Worm (Caenorhabditis elegans) whole organism, L3 larva: ENCODE measurements around the gene C38C6.3.

Experiments used
- R02D3.7 ChIP-seq: fragments of 150-350 bp; optimal IDR thresholded peaks from 2 replicates; lab custom pipeline; 2014; ENCODE audit warnings: missing biosample characterization, missing genetic modification characterization
- ama-1 ChIP-seq: fragments of 150-350 bp; optimal IDR thresholded peaks from 2 replicates; lab custom pipeline; 2018
- ceh-16 ChIP-seq: sonication (generic microtip); optimal IDR thresholded peaks from 2 replicates; lab custom pipeline; 2017; ENCODE audit warnings: missing biosample characterization, missing genetic modification characterization
- ceh-28 ChIP-seq: fragments of 150-350 bp; optimal IDR thresholded peaks from 2 replicates; lab custom pipeline; 2014; ENCODE audit warnings: missing biosample characterization, missing genetic modification reagents, missing genetic modification characterization
- ceh-82 ChIP-seq: fragments of 150-350 bp; optimal IDR thresholded peaks from 2 replicates; lab custom pipeline; 2014; ENCODE audit warnings: missing biosample characterization, missing genetic modification characterization
- daf-12 ChIP-seq: fragments of 150-350 bp; optimal IDR thresholded peaks from 2 replicates; lab custom pipeline; 2014; ENCODE audit warnings: missing biosample characterization, missing genetic modification reagents, missing genetic modification characterization
- egl-27 ChIP-seq: sonication (generic microtip); optimal IDR thresholded peaks from 4 replicates; lab custom pipeline; 2017; ENCODE audit warnings: missing biosample characterization, missing genetic modification reagents, missing genetic modification characterization
- egl-5 ChIP-seq: fragments of 150-350 bp; optimal IDR thresholded peaks from 2 replicates; lab custom pipeline; 2017; ENCODE audit warnings: missing biosample characterization, missing genetic modification reagents, missing genetic modification characterization, inconsistent platforms
- elt-2 ChIP-seq: sonication (generic microtip); optimal IDR thresholded peaks from 2 replicates; lab custom pipeline; 2016; ENCODE audit warnings: missing genetic modification reagents, mild to moderate bottlenecking, missing genetic modification characterization, missing compliant biosample characterization
- elt-3 ChIP-seq, 3 experiments: fragments of 150-350 bp in 1 of 3; sonication (generic microtip) in 2 of 3; optimal IDR thresholded peaks; 2 replicates in 2 of 3; 4 replicates in 1 of 3; lab custom pipeline; 2014 to 2017; ENCODE audit warnings: missing biosample characterization in 3 of 3, missing genetic modification characterization in 3 of 3
- eor-1 ChIP-seq, 2 experiments: fragments of 150-350 bp; optimal IDR thresholded peaks; 2 replicates each; lab custom pipeline; 2014 to 2018; ENCODE audit warnings: missing biosample characterization in 2 of 2, missing genetic modification characterization in 2 of 2
- fkh-10 ChIP-seq: sonication (generic microtip); optimal IDR thresholded peaks from 2 replicates; lab custom pipeline; 2017; ENCODE audit warnings: missing biosample characterization, missing genetic modification reagents, missing genetic modification characterization
- fkh-2 ChIP-seq: fragments of 150-350 bp; optimal IDR thresholded peaks from 2 replicates; lab custom pipeline; 2014; ENCODE audit warnings: missing biosample characterization, missing genetic modification reagents, missing genetic modification characterization
- fos-1 ChIP-seq: fragments of 150-350 bp; optimal IDR thresholded peaks from 2 replicates; lab custom pipeline; 2014; ENCODE audit warnings: missing biosample characterization, missing genetic modification characterization
- jun-1 ChIP-seq: fragments of 150-350 bp; optimal IDR thresholded peaks from 2 replicates; lab custom pipeline; 2014; ENCODE audit warnings: missing biosample characterization, missing genetic modification reagents, missing genetic modification characterization
- lin-15B ChIP-seq: fragments of 150-350 bp; optimal IDR thresholded peaks from 2 replicates; lab custom pipeline; 2014; ENCODE audit warnings: missing biosample characterization, missing genetic modification characterization
- lsy-12 ChIP-seq: sonication (generic microtip); optimal IDR thresholded peaks from 2 replicates; lab custom pipeline; 2016; ENCODE audit warnings: mild to moderate bottlenecking, missing genetic modification characterization, missing compliant biosample characterization
- mdl-1 ChIP-seq: fragments of 150-350 bp; optimal IDR thresholded peaks from 2 replicates; lab custom pipeline; 2014; ENCODE audit warnings: missing biosample characterization, missing genetic modification characterization
- mml-1 ChIP-seq: fragments of 150-350 bp; sonication (generic microtip); optimal IDR thresholded peaks from 3 replicates; lab custom pipeline; 2014; ENCODE audit warnings: missing biosample characterization, missing genetic modification characterization
- nfya-1 ChIP-seq: sonication (generic microtip); optimal IDR thresholded peaks from 2 replicates; lab custom pipeline; 2017; ENCODE audit warnings: missing genetic modification characterization, mild to moderate bottlenecking, missing compliant biosample characterization, antibody characterized with exemption, moderate library complexity; ENCODE audit not compliant: insufficient read depth
- nhr-11 ChIP-seq: fragments of 150-350 bp; optimal IDR thresholded peaks from 2 replicates; lab custom pipeline; 2014; ENCODE audit warnings: missing biosample characterization, missing genetic modification characterization
- nhr-23 ChIP-seq: fragments of 150-350 bp; optimal IDR thresholded peaks from 2 replicates; lab custom pipeline; 2014; ENCODE audit warnings: missing biosample characterization, missing genetic modification reagents, missing genetic modification characterization
- nhr-25 ChIP-seq: sonication (generic microtip); optimal IDR thresholded peaks from 2 replicates; lab custom pipeline; 2017; ENCODE audit warnings: missing biosample characterization, missing genetic modification characterization
- nhr-28 ChIP-seq: fragments of 150-350 bp; optimal IDR thresholded peaks from 2 replicates; lab custom pipeline; 2014; ENCODE audit warnings: missing biosample characterization, missing genetic modification characterization
- nhr-43 ChIP-seq: sonication (generic microtip); optimal IDR thresholded peaks from 2 replicates; lab custom pipeline; 2016; ENCODE audit warnings: mild to moderate bottlenecking, missing genetic modification characterization, missing compliant biosample characterization; ENCODE audit not compliant: poor library complexity, severe bottlenecking
- nhr-77 ChIP-seq: fragments of 150-350 bp; optimal IDR thresholded peaks from 2 replicates; lab custom pipeline; 2014; ENCODE audit warnings: missing biosample characterization, missing genetic modification characterization
- sea-2 ChIP-seq: fragments of 150-350 bp; sonication (generic microtip); optimal IDR thresholded peaks from 4 replicates; lab custom pipeline; 2014; ENCODE audit warnings: missing biosample characterization, missing genetic modification reagents, missing genetic modification characterization
- skn-1 ChIP-seq: fragments of 150-350 bp; optimal IDR thresholded peaks from 2 replicates; lab custom pipeline; 2014; ENCODE audit warnings: missing biosample characterization, missing genetic modification characterization
- snpc-4 ChIP-seq: fragments of 150-350 bp; optimal IDR thresholded peaks from 2 replicates; lab custom pipeline; 2014; ENCODE audit warnings: missing biosample characterization, missing genetic modification characterization
- unc-39 ChIP-seq: sonication (generic microtip); optimal IDR thresholded peaks from 4 replicates; lab custom pipeline; 2017; ENCODE audit warnings: missing biosample characterization, missing genetic modification characterization
- unc-62 ChIP-seq: fragments of 150-350 bp; sonication (generic microtip); optimal IDR thresholded peaks from 4 replicates; lab custom pipeline; 2014; ENCODE audit warnings: missing biosample characterization, missing genetic modification reagents, missing genetic modification characterization
- zag-1 ChIP-seq: fragments of 150-350 bp; optimal IDR thresholded peaks from 2 replicates; lab custom pipeline; 2014; ENCODE audit warnings: missing biosample characterization, missing genetic modification characterization
- ztf-11 ChIP-seq: fragments of 150-350 bp; optimal IDR thresholded peaks from 2 replicates; lab custom pipeline; 2014; ENCODE audit warnings: missing biosample characterization, missing genetic modification characterization
- ztf-4 ChIP-seq: fragments of 150-350 bp; optimal IDR thresholded peaks from 2 replicates; lab custom pipeline; 2014; ENCODE audit warnings: missing biosample characterization, missing genetic modification characterization

C38C6.3 gene

ce11 chrII:14645290-14645689, 12.4 kb downstream of the C38C6.3 start (continued):
- no peak for TF ChIP-seq R02D3.7 (tag; lab: Kevin White, UChicago)
- TF ChIP-seq, all 47 proteins: peak for 9

ce11 chrII:14647550-14647949, 14.6 kb downstream of the C38C6.3 start:
- TF ChIP-seq ceh-82 (tag; lab: Kevin White, UChicago) (no peak), egl-5 (tag; lab: Kevin White, UChicago) (no peak), elt-3 (tag; optimal IDR thresholded peaks at IDR 0.05; lab: Kevin White, UChicago) (no peak), lin-15B (tag; lab: Kevin White, UChicago) (no peak), sea-2 (GFP tag; lab: Kevin White, UChicago) (no peak), jun-1 (tag; lab: Kevin White, UChicago) (no peak), nfya-1 (no peak), ceh-16 (tag; lab: Kevin White, UChicago) (no peak), ama-1 (lab: Kevin White, UChicago) (no peak), eor-1 (tag; optimal IDR thresholded peaks at IDR 0.05; lab: Kevin White, UChicago) (no peak), egl-27 (tag; lab: Kevin White, UChicago) (no peak), nhr-25 (tag; lab: Kevin White, UChicago) (no peak), fos-1 (no peak), nhr-43 (tag; lab: Kevin White, UChicago) (no peak), ztf-4 (no peak), mdl-1 (tag; lab: Kevin White, UChicago) (no peak), nhr-28 (no peak), nhr-23 (tag; lab: Kevin White, UChicago) (no peak)

ce11 chrII:14664647-14665518, 32.0 kb downstream of the C38C6.3 start:
- TF ChIP-seq skn-1 = no peak
- no peak for TF ChIP-seq snpc-4 (tag; lab: Kevin White, UChicago)
- peak; percentile 35 for TF ChIP-seq nhr-43 (tag; lab: Kevin White, UChicago)
- TF ChIP-seq ztf-4 = no peak
- TF ChIP-seq zag-1 (tag; lab: Kevin White, UChicago) = no peak
- no peak for TF ChIP-seq elt-2 (tag; lab: Kevin White, UChicago)
- no peak for TF ChIP-seq ceh-28
- no peak for TF ChIP-seq lin-15B (tag; lab: Kevin White, UChicago)
- TF ChIP-seq nhr-77 = no peak
- peak in 1 of 3 experiments; percentile 66 for TF ChIP-seq elt-3 (tag; optimal IDR thresholded peaks at IDR 0.05; lab: Kevin White, UChicago)
- no peak for TF ChIP-seq mdl-1 (tag; lab: Kevin White, UChicago)
- TF ChIP-seq egl-5 (tag; lab: Kevin White, UChicago) = peak; percentile 53
- TF ChIP-seq ztf-11 (tag; lab: Kevin White, UChicago) = no peak
- peak; percentile 19 for TF ChIP-seq nhr-23 (tag; lab: Kevin White, UChicago)

ce11 chrII:14666274-14666673, 33.4 kb downstream of the C38C6.3 start:
- TF ChIP-seq fkh-10 (GFP tag; lab: Kevin White, UChicago) (no peak), sea-2 (GFP tag; lab: Kevin White, UChicago) (no peak), lsy-12 (tag; lab: Kevin White, UChicago) (no peak), nhr-77 (no peak), mml-1 (tag; lab: Kevin White, UChicago) (no peak), unc-39 (no peak), daf-12 (tag; lab: Kevin White, UChicago) (no peak), ceh-16 (tag; lab: Kevin White, UChicago) (no peak), ceh-82 (tag; lab: Kevin White, UChicago) (no peak), nhr-25 (tag; lab: Kevin White, UChicago) (no peak), egl-27 (tag; lab: Kevin White, UChicago) (no peak), nhr-11 (no peak), fkh-2 (tag; lab: Kevin White, UChicago) (no peak), nhr-23 (tag; lab: Kevin White, UChicago) (no peak), elt-2 (tag; lab: Kevin White, UChicago) (no peak), unc-62 (GFP tag; lab: Kevin White, UChicago) (no peak)
